Fruit fly (Drosophila melanogaster): ENCODE data around the gene PolE1.

Gene PolE1

DNA sequence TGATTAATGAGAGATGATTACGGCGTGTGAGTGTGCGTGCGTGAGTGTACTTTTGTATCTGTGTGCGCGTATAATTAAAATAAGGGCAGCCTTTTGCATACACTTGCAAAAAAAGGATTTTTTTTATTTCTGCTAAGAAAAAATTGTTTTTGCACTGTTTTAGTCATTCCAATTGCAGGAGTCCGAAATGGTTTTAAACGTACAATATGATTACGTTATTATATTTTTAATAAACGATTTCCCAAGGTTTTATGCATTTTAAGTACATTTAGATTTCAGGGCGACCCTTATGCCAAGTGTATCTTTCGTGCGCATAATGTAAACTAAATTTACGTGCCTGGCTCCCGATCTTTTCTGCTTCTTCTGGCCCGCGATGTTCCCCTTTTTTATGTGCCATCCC lies 13.1 kb upstream of the PolE1 start (continued):
- TF ChIP-seq CG8632 (GFP tag; optimal IDR thresholded peaks at IDR 0.05) = peak; percentile 66
- no peak for TF ChIP-seq Lpt (GFP tag; optimal IDR thresholded peaks at IDR 0.05)
- TF ChIP-seq Sox102F (GFP tag; optimal IDR thresholded peaks at IDR 0.05) = peak; percentile 33
- TF ChIP-seq Eip75B (GFP tag; optimal IDR thresholded peaks at IDR 0.05) = peak; percentile 35
- peak; percentile 16 for TF ChIP-seq spab (GFP tag; optimal IDR thresholded peaks at IDR 0.05)
- peak; percentile 54 for TF ChIP-seq Gug (GFP tag; IDR thresholded peaks at IDR 0.05)
- peak; percentile 75 for TF ChIP-seq svp (GFP tag)
- TF ChIP-seq CG8319 (GFP tag; optimal IDR thresholded peaks at IDR 0.05) = peak; percentile 63
- peak; percentile 18 for TF ChIP-seq dac (GFP tag; optimal IDR thresholded peaks at IDR 0.05)
- peak; percentile 63 for TF ChIP-seq Hr39 (GFP tag; optimal IDR thresholded peaks at IDR 0.05)
- TF ChIP-seq CG6792 (GFP tag; optimal IDR thresholded peaks at IDR 0.05) = peak; percentile 69
- peak; percentile 58 for TF ChIP-seq eg (GFP tag; IDR thresholded peaks at IDR 0.05)
- peak; percentile 58 for TF ChIP-seq dsx (GFP tag; optimal IDR thresholded peaks at IDR 0.05; ENCODE audit: poor library complexity, severe bottlenecking)
- TF ChIP-seq salr (GFP tag; optimal IDR thresholded peaks at IDR 0.05) = peak; percentile 7 to 48
- TF ChIP-seq CG1621 (tag; optimal IDR thresholded peaks at IDR 0.05) = peak; percentile 58
- TF ChIP-seq CG11902 (GFP tag; optimal IDR thresholded peaks at IDR 0.05) = peak; percentile 46
- TF ChIP-seq OdsH (GFP tag; optimal IDR thresholded peaks at IDR 0.05) = peak; percentile 78
- peak; percentile 56 for TF ChIP-seq vri (GFP tag; optimal IDR thresholded peaks at IDR 0.05)
- peak; percentile 75 for TF ChIP-seq CG6163 (GFP tag; IDR thresholded peaks at IDR 0.05)
- peak; percentile 25 for TF ChIP-seq CG6276 (GFP tag; optimal IDR thresholded peaks at IDR 0.05)
- TF ChIP-seq CG34406 (GFP tag; optimal IDR thresholded peaks at IDR 0.05) = peak; percentile 55
- peak; percentile 66 for TF ChIP-seq CG10631 (GFP tag; optimal IDR thresholded peaks at IDR 0.05)
- peak; percentile 55 for TF ChIP-seq CG32006 (GFP tag; optimal IDR thresholded peaks at IDR 0.05)
- TF ChIP-seq Ets21C (GFP tag; optimal IDR thresholded peaks at IDR 0.05) = peak; percentile 22

DNA sequence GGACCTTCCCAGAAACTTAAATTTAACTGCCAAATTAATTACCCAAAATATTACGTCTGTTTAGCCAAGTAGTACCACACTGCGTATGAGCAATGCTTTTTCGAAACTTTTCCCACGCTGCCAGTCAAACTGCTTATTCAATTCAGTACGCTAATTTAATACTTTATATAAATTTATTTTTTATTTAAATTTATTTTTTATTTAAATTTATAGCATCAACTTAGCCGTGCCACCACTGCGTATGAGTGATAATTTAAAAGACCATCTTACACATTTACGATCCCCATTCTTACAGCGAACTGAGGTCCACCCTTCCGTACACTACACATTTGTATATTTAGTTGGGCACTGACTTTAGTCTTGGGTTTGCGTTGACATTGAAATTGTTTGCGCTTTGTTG lies 12.4 kb upstream of the PolE1 start:
- TF ChIP-seq Gug (GFP tag; IDR thresholded peaks at IDR 0.05) = peak; percentile 66
- TF ChIP-seq CG31627 (GFP tag; optimal IDR thresholded peaks at IDR 0.05) = no peak
- peak; percentile 6 for TF ChIP-seq Hr39 (GFP tag; optimal IDR thresholded peaks at IDR 0.05)
- peak; percentile 13 for TF ChIP-seq topi (GFP tag; optimal IDR thresholded peaks at IDR 0.05)
- peak; percentile 58 for TF ChIP-seq CG34406 (GFP tag; optimal IDR thresholded peaks at IDR 0.05)
- TF ChIP-seq dac (GFP tag; optimal IDR thresholded peaks at IDR 0.05) = no peak
- TF ChIP-seq CG6854 (GFP tag; optimal IDR thresholded peaks at IDR 0.05) = no peak
- TF ChIP-seq CG32006 (GFP tag; optimal IDR thresholded peaks at IDR 0.05) = peak; percentile 79
- peak; percentile 34 for TF ChIP-seq CG9139 (GFP tag; optimal IDR thresholded peaks at IDR 0.05)
- peak; percentile 72 for TF ChIP-seq CG3032 (tag; optimal IDR thresholded peaks at IDR 0.05)
- TF ChIP-seq net (GFP tag; optimal IDR thresholded peaks at IDR 0.05) = peak; percentile 15
- peak; percentile 64 for TF ChIP-seq acj6 (GFP tag; optimal IDR thresholded peaks at IDR 0.05)
- peak; percentile 18 for TF ChIP-seq CG1621 (tag; optimal IDR thresholded peaks at IDR 0.05)
- peak; percentile 53 for TF ChIP-seq spab (GFP tag; optimal IDR thresholded peaks at IDR 0.05)
- TF ChIP-seq cyc (GFP tag; optimal IDR thresholded peaks at IDR 0.05) = no peak
- TF ChIP-seq CG11294 (GFP tag; IDR thresholded peaks at IDR 0.05) = peak; percentile 34
- peak; percentile 45 for TF ChIP-seq pdm3 (GFP tag; optimal IDR thresholded peaks at IDR 0.05)
- peak; percentile 68 for TF ChIP-seq CG6808 (GFP tag; optimal IDR thresholded peaks at IDR 0.05)
- no peak for TF ChIP-seq fd85E (GFP tag; optimal IDR thresholded peaks at IDR 0.05)
- peak; percentile 6 for TF ChIP-seq vri (GFP tag; optimal IDR thresholded peaks at IDR 0.05)
- TF ChIP-seq Blimp-1 (GFP tag; optimal IDR thresholded peaks at IDR 0.05) = no peak
- peak; percentile 66; the same call in 2 of the 3 replicates for TF ChIP-seq CG8119 (GFP tag; IDR thresholded peaks at IDR 0.05)
- TF ChIP-seq Ets21C (GFP tag; optimal IDR thresholded peaks at IDR 0.05) = no peak
- peak; percentile 78 for TF ChIP-seq CG15336 (GFP tag; IDR thresholded peaks at IDR 0.05)
- TF ChIP-seq salr (GFP tag; optimal IDR thresholded peaks at IDR 0.05) = peak; percentile 3 to 22
- TF ChIP-seq CG10631 (GFP tag; optimal IDR thresholded peaks at IDR 0.05) = peak; percentile 66
- TF ChIP-seq Sox14 (GFP tag; optimal IDR thresholded peaks at IDR 0.05) = peak; percentile 24
- peak; percentile 56 for TF ChIP-seq eg (GFP tag; IDR thresholded peaks at IDR 0.05)
- TF ChIP-seq CG4318 (GFP tag; optimal IDR thresholded peaks at IDR 0.05) = peak; percentile 50
- TF ChIP-seq CG6792 (GFP tag; optimal IDR thresholded peaks at IDR 0.05) = no peak
- TF ChIP-seq fkh (GFP tag; optimal IDR thresholded peaks at IDR 0.05) = peak; percentile 71
- TF ChIP-seq dsx (GFP tag; optimal IDR thresholded peaks at IDR 0.05; ENCODE audit: poor library complexity, severe bottlenecking) = peak; percentile 61
- TF ChIP-seq Sox102F (GFP tag; optimal IDR thresholded peaks at IDR 0.05) = peak; percentile 31
- TF ChIP-seq CG11762 (GFP tag; optimal IDR thresholded peaks at IDR 0.05; ENCODE audit: insufficient read depth) = peak; percentile 65
- peak; percentile 16 for TF ChIP-seq CG11902 (GFP tag; optimal IDR thresholded peaks at IDR 0.05)
- peak; percentile 30 to 65 for TF ChIP-seq ss (GFP tag; optimal IDR thresholded peaks at IDR 0.05)
- TF ChIP-seq CG16779 (tag; optimal IDR thresholded peaks at IDR 0.05) = peak; percentile 43
- no peak for TF ChIP-seq Lpt (GFP tag; optimal IDR thresholded peaks at IDR 0.05)
- TF ChIP-seq fd59A (GFP tag; optimal IDR thresholded peaks at IDR 0.05) = peak; percentile 41
- TF ChIP-seq Eip78C (GFP tag) = peak; percentile 82

Measured in whole organism, prepupa.